Worm (Caenorhabditis elegans) whole organism, late embryonic: ENCODE measurements around the gene hpo-40.

Experiments
- ceh-22 ChIP-seq: sonication (generic microtip); optimal IDR thresholded peaks from 2 replicates; lab custom pipeline; 2017; ENCODE audit warnings: missing biosample characterization, missing genetic modification characterization
- ceh-6 ChIP-seq: fragments of 200-800 bp; sonication (Bioruptor generic); optimal IDR thresholded peaks from 2 replicates; lab custom pipeline; 2018; ENCODE audit warnings: mild to moderate bottlenecking, missing genetic modification characterization, missing compliant biosample characterization
- fax-1 ChIP-seq: sonication (generic microtip); optimal IDR thresholded peaks from 2 replicates; lab custom pipeline; 2016; ENCODE audit warnings: missing genotype, missing genetic modification characterization, missing compliant biosample characterization
- hlh-15 ChIP-seq: sonication (generic microtip); optimal IDR thresholded peaks from 2 replicates; lab custom pipeline; 2016; ENCODE audit warnings: missing genetic modification characterization, missing compliant biosample characterization
- pha-4 ChIP-seq: fragments of 150-350 bp; optimal IDR thresholded peaks from 2 replicates; lab custom pipeline; 2018; ENCODE audit warnings: missing biosample characterization, missing genetic modification reagents, missing genetic modification characterization

DNA sequence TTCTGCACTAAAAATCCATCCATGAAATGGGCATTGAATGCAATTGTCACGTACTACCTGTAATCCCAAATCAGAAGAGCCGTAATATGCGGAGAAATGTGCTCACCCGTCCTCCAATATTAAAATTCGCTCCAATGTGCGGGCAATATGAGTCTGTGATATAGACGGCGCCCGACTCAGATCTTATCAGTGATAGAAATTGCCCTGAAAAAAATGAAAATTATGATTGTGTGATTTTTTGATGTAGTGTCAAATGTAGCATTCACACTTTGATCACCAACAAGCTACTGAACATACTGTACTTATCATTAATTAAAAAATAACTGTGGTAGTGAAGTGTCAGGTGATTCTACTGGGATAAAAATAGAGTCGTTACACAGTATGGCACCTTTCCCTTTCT is 11.9 kb downstream of the hpo-40 start:
- TF ChIP-seq pha-4 (tag; lab: Kevin White, UChicago) (no peak), ceh-6 (GFP tag; lab: Kevin White, UChicago) (no peak), ceh-22 (no peak), fax-1 (tag; lab: Kevin White, UChicago) (no peak), hlh-15 (no peak)
